Worm (Caenorhabditis elegans): ENCODE data around the gene fbxa-22.

DNA sequence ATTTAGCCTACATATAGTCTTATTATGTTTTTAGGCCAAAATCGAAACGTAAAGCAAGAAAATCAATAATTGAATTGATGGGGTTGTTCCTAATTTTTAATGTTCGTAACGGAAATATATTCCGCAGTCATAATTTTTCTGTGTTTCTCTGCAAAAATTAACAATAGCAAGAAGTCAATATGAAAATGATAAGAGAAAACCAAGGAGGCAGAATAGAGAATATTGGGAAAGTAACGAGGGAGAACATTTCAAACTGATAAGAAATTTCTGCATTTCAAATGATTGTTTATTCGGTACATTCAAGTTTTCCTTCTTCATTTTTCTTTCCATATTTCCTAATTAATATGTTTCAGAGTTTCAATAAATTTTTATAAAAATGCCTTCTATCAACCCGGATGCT lies 17.3 kb downstream of the fbxa-22 start, which contains the start of gene fbxa-54:
- TF ChIP-seq ceh-6 (GFP tag; optimal IDR thresholded peaks at IDR 0.05) (no peak), nfya-1 (tag; optimal IDR thresholded peaks at IDR 0.05) (no peak), K09A11.1 (tag; optimal IDR thresholded peaks at IDR 0.05; ENCODE audit: insufficient read depth) (no peak), dmd-4 (tag; optimal IDR thresholded peaks at IDR 0.05; ENCODE audit: borderline replicate concordance) (no peak), fkh-10 (GFP tag; optimal IDR thresholded peaks at IDR 0.05) (no peak), sox-2 (GFP tag; IDR thresholded peaks at IDR 0.05) (no peak), rnt-1 (tag; optimal IDR thresholded peaks at IDR 0.05) (no peak), ceh-18 (tag; optimal IDR thresholded peaks at IDR 0.05) (no peak), ama-1 (optimal IDR thresholded peaks at IDR 0.05) (no peak), pqm-1 (tag; optimal IDR thresholded peaks at IDR 0.05) (no peak), tbx-2 (tag; optimal IDR thresholded peaks at IDR 0.05) (no peak), eyg-1 (tag; optimal IDR thresholded peaks at IDR 0.05) (no peak), pha-4 (tag; optimal IDR thresholded peaks at IDR 0.05) (no peak)

All from whole organism, late embryonic.